Fruit fly (Drosophila melanogaster) whole organism, embryonic: Measurements from ENCODE around the gene Rcd2.

Experiments
- Asciz ChIP-seq: fragments of 200-800 bp; sonication (Bioruptor generic); optimal IDR thresholded peaks from 2 replicates; lab custom pipeline; 2017; ENCODE audit warnings: missing biosample characterization, mild to moderate bottlenecking, missing genetic modification characterization, missing genetic modification reagents
- CG10565 ChIP-seq: fragments of 200-800 bp; sonication (Bioruptor generic); optimal IDR thresholded peaks from 3 replicates; lab custom pipeline; 2016; ENCODE audit warnings: missing biosample characterization, mild to moderate bottlenecking, missing genetic modification characterization
- CG11398 ChIP-seq: fragments of 200-800 bp; sonication (Bioruptor generic); optimal IDR thresholded peaks from 2 replicates; lab custom pipeline; 2016; ENCODE audit warnings: missing biosample characterization, missing genetic modification characterization
- CG11560 ChIP-seq: fragments of 200-800 bp; sonication (Bioruptor generic); IDR thresholded peaks from 3 replicates; pipeline ENCODE4 v1.3.6; 2022; ENCODE audit warnings: missing biosample characterization, missing genetic modification characterization
- CG11696 ChIP-seq: fragments of 200-800 bp; sonication (Bioruptor generic); IDR thresholded peaks from 2 replicates; pipeline ENCODE4 v1.3.6; 2022; ENCODE audit warnings: missing biosample characterization, missing genetic modification characterization
- CG13287 ChIP-seq: fragments of 200-800 bp; sonication (Bioruptor generic); IDR thresholded peaks from 2 replicates; pipeline ENCODE4 v1.3.6; 2022; ENCODE audit warnings: missing biosample characterization, missing genetic modification characterization; ENCODE audit not compliant: partially characterized antibody
- CG14441 ChIP-seq: fragments of 200-800 bp; sonication (Bioruptor generic); IDR thresholded peaks from 2 replicates; pipeline ENCODE4 v1.3.6; 2022; ENCODE audit warnings: missing biosample characterization, missing genetic modification characterization
- CG14965 ChIP-seq: fragments of 200-800 bp; sonication (Bioruptor generic); optimal IDR thresholded peaks from 2 replicates; lab custom pipeline; 2016; ENCODE audit warnings: missing biosample characterization, missing genetic modification characterization, borderline replicate concordance
- CG15601 ChIP-seq: fragments of 200-800 bp; sonication (Bioruptor generic); optimal IDR thresholded peaks from 3 replicates; lab custom pipeline; 2019; ENCODE audit warnings: missing biosample characterization, mild to moderate bottlenecking, missing genetic modification characterization, moderate library complexity
- CG17385 ChIP-seq: fragments of 200-800 bp; sonication (Bioruptor generic); optimal IDR thresholded peaks from 3 replicates; lab custom pipeline; 2018; ENCODE audit warnings: missing biosample characterization, mild to moderate bottlenecking, missing genetic modification characterization
- CG17802 ChIP-seq: fragments of 200-800 bp; sonication (Bioruptor generic); optimal IDR thresholded peaks from 2 replicates; lab custom pipeline; 2018; ENCODE audit warnings: missing biosample characterization, mild to moderate bottlenecking, missing genetic modification characterization, moderate library complexity
- CG17829 ChIP-seq: fragments of 200-800 bp; optimal IDR thresholded peaks from 2 replicates; lab custom pipeline; 2019; ENCODE audit warnings: missing biosample characterization, mild to moderate bottlenecking, missing genetic modification characterization, moderate library complexity
- CG2116 ChIP-seq: fragments of 200-800 bp; sonication (Bioruptor generic); optimal IDR thresholded peaks from 3 replicates; lab custom pipeline; 2018; ENCODE audit warnings: missing biosample characterization, mild to moderate bottlenecking, missing genetic modification characterization
- CG2129 ChIP-seq: fragments of 200-800 bp; sonication (Bioruptor generic); IDR thresholded peaks from 2 replicates; pipeline ENCODE4 v1.3.6; 2022; ENCODE audit warnings: missing biosample characterization, missing genetic modification characterization; ENCODE audit not compliant: partially characterized antibody
- CG2889 ChIP-seq: fragments of 200-800 bp; sonication (Bioruptor generic); IDR thresholded peaks from 3 replicates; pipeline ENCODE4 v1.3.6; 2022; ENCODE audit warnings: missing biosample characterization, missing genetic modification characterization
- CG3065 ChIP-seq: fragments of 200-800 bp; sonication (Bioruptor generic); optimal IDR thresholded peaks from 2 replicates; lab custom pipeline; 2016; ENCODE audit warnings: missing biosample characterization, missing genetic modification characterization
- CG31224 ChIP-seq: fragments of 200-800 bp; sonication (Bioruptor generic); IDR thresholded peaks from 2 replicates; pipeline ENCODE4 v1.3.6; 2022; ENCODE audit warnings: missing biosample characterization, missing genetic modification characterization
- CG31388 ChIP-seq: fragments of 200-800 bp; sonication (Bioruptor generic); optimal IDR thresholded peaks from 2 replicates; lab custom pipeline; 2016; ENCODE audit warnings: missing biosample characterization, missing genetic modification characterization
- CG3281 ChIP-seq: fragments of 200-800 bp; sonication (Bioruptor generic); optimal IDR thresholded peaks from 3 replicates; lab custom pipeline; 2017; ENCODE audit warnings: missing biosample characterization, mild to moderate bottlenecking, missing genetic modification characterization
- CG6254 ChIP-seq: fragments of 200-800 bp; sonication (Bioruptor generic); optimal IDR thresholded peaks from 3 replicates; lab custom pipeline; 2017; ENCODE audit warnings: mild to moderate bottlenecking, missing biosample characterization, missing genetic modification reagents, missing genetic modification characterization
- CG6813 ChIP-seq: fragments of 200-800 bp; sonication (Bioruptor generic); optimal IDR thresholded peaks from 2 replicates; lab custom pipeline; 2017; ENCODE audit warnings: missing biosample characterization, missing genetic modification characterization, mild to moderate bottlenecking, moderate library complexity, missing genetic modification reagents
- CG9215 ChIP-seq: fragments of 200-800 bp; sonication (Bioruptor generic); IDR thresholded peaks from 2 replicates; pipeline ENCODE4 v1.3.6; 2022; ENCODE audit warnings: missing biosample characterization, missing genetic modification characterization
- CG9727 ChIP-seq: fragments of 200-800 bp; sonication (Bioruptor generic); optimal IDR thresholded peaks from 3 replicates; lab custom pipeline; 2017; ENCODE audit warnings: missing biosample characterization, mild to moderate bottlenecking, missing genetic modification characterization
- Camta ChIP-seq: fragments of 200-800 bp; sonication (Bioruptor generic); optimal IDR thresholded peaks from 2 replicates; lab custom pipeline; 2016; ENCODE audit warnings: missing biosample characterization, missing genetic modification characterization
- Deaf1 ChIP-seq: fragments of 200-800 bp; optimal IDR thresholded peaks from 3 replicates; lab custom pipeline; 2019; ENCODE audit warnings: missing biosample characterization, mild to moderate bottlenecking, missing genetic modification characterization, moderate library complexity
- HmgD ChIP-seq: fragments of 200-800 bp; sonication (Bioruptor generic); optimal IDR thresholded peaks from 3 replicates; lab custom pipeline; 2016; ENCODE audit warnings: missing biosample characterization, missing genetic modification characterization
- Hr3 ChIP-seq: fragments of 200-800 bp; sonication (Bioruptor generic); optimal IDR thresholded peaks from 3 replicates; lab custom pipeline; 2016; ENCODE audit warnings: missing biosample characterization, missing genetic modification characterization
- Lpt ChIP-seq: fragments of >200 bp; optimal IDR thresholded peaks from 2 replicates; lab custom pipeline; 2018; ENCODE audit warnings: missing biosample characterization, missing genetic modification characterization
- Mrtf ChIP-seq: fragments of 200-800 bp; sonication (Bioruptor generic); IDR thresholded peaks from 3 replicates; pipeline ENCODE4 v1.3.6; 2022; ENCODE audit warnings: missing biosample characterization, missing genetic modification characterization
- Myb ChIP-seq: fragments of 200-800 bp; sonication (Bioruptor generic); optimal IDR thresholded peaks from 2 replicates; lab custom pipeline; 2016; ENCODE audit warnings: missing biosample characterization, missing genetic modification characterization
- Nf-YB ChIP-seq: fragments of 200-800 bp; sonication (Bioruptor generic); optimal IDR thresholded peaks from 3 replicates; lab custom pipeline; 2019; ENCODE audit warnings: missing biosample characterization, mild to moderate bottlenecking, missing genetic modification characterization, moderate library complexity
- TFAM ChIP-seq: fragments of 200-800 bp; sonication (Bioruptor generic); optimal IDR thresholded peaks from 2 replicates; lab custom pipeline; 2017; ENCODE audit warnings: missing biosample characterization, missing genetic modification characterization, inconsistent platforms
- Taf1 ChIP-seq: fragments of 200-800 bp; sonication (Bioruptor generic); IDR thresholded peaks from 2 replicates; pipeline ENCODE4 v1.3.6; 2022; ENCODE audit warnings: missing biosample characterization, missing genetic modification characterization
- YL-1 ChIP-seq: fragments of 200-800 bp; sonication (Bioruptor generic); optimal IDR thresholded peaks from 3 replicates; lab custom pipeline; 2017; ENCODE audit warnings: missing biosample characterization, mild to moderate bottlenecking, missing genetic modification characterization
- cas ChIP-seq: fragments of 200-800 bp; sonication (Bioruptor generic); IDR thresholded peaks from 2 replicates; pipeline ENCODE4 v1.3.6; 2022; ENCODE audit warnings: missing biosample characterization, missing genetic modification characterization
- chn ChIP-seq: fragments of 200-800 bp; sonication (Bioruptor generic); optimal IDR thresholded peaks from 2 replicates; lab custom pipeline; 2016; ENCODE audit warnings: missing biosample characterization, missing genetic modification characterization
- ci ChIP-seq: fragments of 200-800 bp; sonication (Bioruptor generic); IDR thresholded peaks from 3 replicates; pipeline ENCODE4 v1.3.6; 2022; ENCODE audit warnings: missing biosample characterization, missing genetic modification characterization
- dysf ChIP-seq: fragments of 200-800 bp; sonication (Bioruptor generic); IDR thresholded peaks from 3 replicates; pipeline ENCODE4 v1.3.6; 2022; ENCODE audit warnings: missing biosample characterization, missing genetic modification characterization
- emc ChIP-seq: fragments of 200-800 bp; sonication (Bioruptor generic); optimal IDR thresholded peaks from 2 replicates; lab custom pipeline; 2016; ENCODE audit warnings: missing biosample characterization, missing genetic modification characterization
- eyg ChIP-seq: fragments of 200-800 bp; sonication (Bioruptor generic); optimal IDR thresholded peaks from 3 replicates; lab custom pipeline; 2016; ENCODE audit warnings: missing biosample characterization, missing genetic modification characterization
- ind ChIP-seq: fragments of 200-800 bp; sonication (Bioruptor generic); optimal IDR thresholded peaks from 3 replicates; lab custom pipeline; 2016; ENCODE audit warnings: missing biosample characterization, missing genetic modification characterization
- jigr1 ChIP-seq: fragments of 200-800 bp; sonication (Bioruptor generic); IDR thresholded peaks from 3 replicates; pipeline ENCODE4 v1.3.6; 2022; ENCODE audit warnings: missing biosample characterization, missing genetic modification characterization
- klu ChIP-seq: fragments of 200-800 bp; sonication (Bioruptor generic); IDR thresholded peaks from 2 replicates; pipeline ENCODE4 v1.3.6; 2022; ENCODE audit warnings: missing biosample characterization, missing genetic modification characterization
- knrl ChIP-seq: fragments of 200-800 bp; sonication (Bioruptor generic); IDR thresholded peaks from 3 replicates; pipeline ENCODE4 v1.3.6; 2022; ENCODE audit warnings: missing biosample characterization, missing genetic modification characterization; ENCODE audit not compliant: partially characterized antibody
- pfk ChIP-seq: fragments of 200-800 bp; sonication (Bioruptor generic); optimal IDR thresholded peaks from 2 replicates; lab custom pipeline; 2018; ENCODE audit warnings: missing biosample characterization, mild to moderate bottlenecking, missing genetic modification characterization, moderate library complexity
- prd ChIP-seq, 3 experiments: fragments of >200 bp in 2 of 3; fragments of 200-800 bp in 1 of 3; sonication (Bioruptor generic) in 1 of 3; optimal IDR thresholded peaks in 2 of 3; IDR thresholded peaks in 1 of 3; 2 replicates in 2 of 3; 3 replicates in 1 of 3; pipeline versions ENCODE4 v1.3.6 to Lab custom; 2017 to 2022; ENCODE audit warnings: missing biosample characterization in 1 of 3, missing genetic modification characterization in 1 of 3
- rib ChIP-seq: fragments of 200-800 bp; sonication (Bioruptor generic); IDR thresholded peaks from 2 replicates; pipeline ENCODE4 v1.3.6; 2022; ENCODE audit warnings: missing biosample characterization, missing genetic modification characterization
- sima ChIP-seq: fragments of 200-800 bp; sonication (Bioruptor generic); optimal IDR thresholded peaks from 2 replicates; lab custom pipeline; 2016; ENCODE audit warnings: missing biosample characterization, missing genetic modification characterization

Gene Rcd2

DNA sequence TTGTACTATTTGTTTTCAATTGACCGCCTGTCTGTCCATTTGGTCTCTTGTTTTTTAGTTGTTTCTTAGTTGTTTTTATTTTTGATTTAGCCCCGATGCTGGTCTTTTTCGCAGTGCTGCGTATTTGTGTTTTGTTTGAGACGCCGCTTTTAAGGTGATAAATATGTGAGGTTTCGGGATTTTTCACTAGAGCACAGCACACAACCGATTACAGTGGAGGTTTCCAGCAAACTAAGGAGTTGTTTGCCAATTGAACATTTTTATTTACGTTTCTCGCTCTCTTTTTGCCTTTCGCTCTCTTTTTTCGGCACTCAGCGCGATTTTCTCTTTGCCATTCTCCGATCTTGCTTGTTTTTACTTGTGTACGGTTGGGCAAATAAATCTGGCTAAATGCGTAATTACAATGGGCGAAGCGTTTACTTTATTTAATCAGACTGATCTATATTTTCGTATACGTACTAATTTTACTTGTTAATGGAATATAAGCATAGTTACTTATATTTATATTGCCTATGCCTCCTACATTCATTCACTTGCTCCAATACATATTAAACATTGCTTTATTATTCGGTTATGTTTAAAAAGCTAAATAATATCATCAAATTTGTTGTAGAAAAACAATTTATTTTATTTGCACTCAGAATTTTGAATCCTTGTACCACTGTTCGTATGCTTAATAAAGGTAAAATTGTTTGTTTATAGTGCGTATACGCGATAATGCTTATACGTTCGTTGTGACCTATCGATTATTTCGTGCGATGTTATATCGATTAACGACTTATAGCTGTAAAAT is at the start of gene Rcd2 (continued):
- TF ChIP-seq rib (no peak; the same call in none of the 2 replicates), CG9727 (GFP tag; lab: Kevin White, UChicago) (peak; percentile 80), Taf1 (peak; percentile 57), CG15601 (tag; lab: Kevin White, UChicago) (peak; percentile 63), pfk (GFP tag; lab: Kevin White, UChicago) (no peak), HmgD (no peak), CG17802 (no peak), CG10565 (GFP tag; lab: Kevin White, UChicago) (no peak), YL-1 (GFP tag; lab: Kevin White, UChicago) (peak; percentile 49), Lpt (no peak), CG9215 (GFP tag; lab: Robert Waterston, UW) (peak; percentile 75; the same call in 1 of the 2 replicates), CG3065 (GFP tag; lab: Kevin White, UChicago) (no peak), ind (peak; percentile 71), Camta (no peak), CG6254 (peak; percentile 60), CG11560 (tag; lab: Robert Waterston, UW) (0 out of 3 replicates have a peak, but pooled peaks have one; percentile 41), Myb (no peak), Mrtf (peak; percentile 57; the same call in 1 of the 3 replicates), Asciz (GFP tag; lab: Kevin White, UChicago) (peak; percentile 91), CG31224 (GFP tag; lab: Robert Waterston, UW) (peak; percentile 71; the same call in 1 of the 2 replicates), CG11696 (GFP tag; lab: Robert Waterston, UW) (peak; percentile 73), CG6813 (peak; percentile 73), TFAM (peak; percentile 34), klu (GFP tag; lab: Robert Waterston, UW) (peak; percentile 64), CG17385 (GFP tag; lab: Kevin White, UChicago) (peak; percentile 80), ci (GFP tag; lab: Robert Waterston, UW) (peak; percentile 51; the same call in 2 of the 3 replicates), emc (peak; percentile 57), CG14965 (no peak), Nf-YB (GFP tag; lab: Kevin White, UChicago) (peak; percentile 72), CG2889 (GFP tag; lab: Robert Waterston, UW) (peak; percentile 42; the same call in 1 of the 3 replicates), CG13287 (GFP tag; lab: Robert Waterston, UW) (peak; percentile 94), chn (GFP tag; lab: Kevin White, UChicago) (peak; percentile 35), knrl (GFP tag; lab: Robert Waterston, UW) (peak; percentile 86), CG17829 (tag; lab: Kevin White, UChicago) (peak; percentile 77), dysf (GFP tag; lab: Robert Waterston, UW) (peak; percentile 87), CG11398 (peak; percentile 56), sima (no peak), Hr3 (GFP tag; lab: Kevin White, UChicago) (peak; percentile 59), eyg (GFP tag; lab: Kevin White, UChicago) (peak; percentile 61), CG31388 (GFP tag; lab: Kevin White, UChicago) (no peak), CG14441 (GFP tag; lab: Robert Waterston, UW) (peak; percentile 80), CG2129 (GFP tag; lab: Robert Waterston, UW) (peak; percentile 64; the same call in 1 of the 2 replicates), prd (optimal IDR thresholded peaks at IDR 0.05; lab: Kevin White, UChicago) (no peak), prd (GFP tag; IDR thresholded peaks at IDR 0.05; lab: Robert Waterston, UW) (peak; percentile 83), Deaf1 (peak; percentile 72), CG3281 (GFP tag; lab: Kevin White, UChicago) (peak; percentile 94), cas (GFP tag; lab: Robert Waterston, UW) (peak; percentile 68), CG2116 (peak; percentile 32), jigr1 (GFP tag; lab: Robert Waterston, UW) (no peak)
